Worm (Caenorhabditis elegans) whole organism, L1 larva: ENCODE measurements around the gene col-84.

Experiments used
- ceh-8 ChIP-seq: fragments of 200-800 bp; sonication (Bioruptor generic); optimal IDR thresholded peaks from 2 replicates; lab custom pipeline; 2018; ENCODE audit warnings: mild to moderate bottlenecking, missing genetic modification characterization, moderate library complexity, missing compliant biosample characterization
- jun-1 ChIP-seq: fragments of 150-350 bp; optimal IDR thresholded peaks from 2 replicates; lab custom pipeline; 2014; ENCODE audit warnings: missing biosample characterization, missing genetic modification reagents, missing genetic modification characterization
- sptf-1 ChIP-seq: fragments of 150-350 bp; optimal IDR thresholded peaks from 2 replicates; lab custom pipeline; 2014; ENCODE audit warnings: missing biosample characterization, missing genetic modification characterization

DNA sequence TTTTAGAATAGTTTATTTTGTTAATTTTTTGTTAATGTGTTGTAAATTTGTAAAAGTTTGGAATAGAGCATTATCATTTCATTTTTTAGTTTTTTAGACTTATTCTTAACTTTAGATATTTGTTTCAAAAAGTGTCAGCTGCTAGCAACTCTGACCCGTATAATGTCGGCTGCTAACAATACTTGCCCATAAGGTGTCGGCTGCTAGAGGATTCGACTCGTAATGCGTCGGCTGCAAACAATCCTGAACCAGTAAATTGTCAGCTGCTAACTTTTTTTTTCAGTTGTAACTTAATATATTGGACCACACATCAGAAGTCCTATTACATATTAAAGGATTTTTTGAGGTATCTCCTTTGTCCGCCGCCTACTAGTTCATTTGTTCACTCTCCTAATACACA lies 25.6 kb upstream of the col-84 start:
- TF ChIP-seq jun-1 (tag; lab: Kevin White, UChicago) (no peak), ceh-8 (GFP tag; lab: Kevin White, UChicago) (no peak), sptf-1 (tag; lab: Kevin White, UChicago) (no peak)
